Worm (Caenorhabditis elegans) whole organism, L4 larva: ENCODE results near the gene fut-3.
"Not testable (repeated sequence)": the region's sequence is repeated elsewhere in the genome, so short reads cannot be mapped to it uniquely, and the experiment has no call there.

Experiments
- F10B5.3 ChIP-seq: sonication (generic microtip); optimal IDR thresholded peaks from 2 replicates; lab custom pipeline; 2016; ENCODE audit warnings: mild to moderate bottlenecking, missing genetic modification characterization, missing compliant biosample characterization
- F26F4.8 ChIP-seq: fragments of 200-800 bp; sonication (Bioruptor generic); conservative IDR thresholded peaks from 2 replicates; pipeline ENCODE4 v1.3.6; 2022; ENCODE audit warnings: missing genetic modification characterization, missing compliant biosample characterization
- R02D3.7 ChIP-seq: fragments of 150-350 bp; sonication (generic microtip); optimal IDR thresholded peaks from 3 replicates; lab custom pipeline; 2014; ENCODE audit warnings: missing biosample characterization, missing genetic modification characterization
- T20F7.1 ChIP-seq: fragments of 200-800 bp; sonication (Bioruptor generic); optimal IDR thresholded peaks from 2 replicates; lab custom pipeline; 2018; ENCODE audit warnings: mild to moderate bottlenecking, missing genetic modification characterization, missing compliant biosample characterization
- Y105C5A.15 ChIP-seq: fragments of 200-800 bp; sonication (Bioruptor generic); IDR thresholded peaks from 2 replicates; pipeline ENCODE4 v1.3.6; 2022; ENCODE audit warnings: missing genetic modification characterization, missing compliant biosample characterization
- Y48G9A.11 ChIP-seq: fragments of 200-800 bp; sonication (Bioruptor generic); IDR thresholded peaks from 2 replicates; pipeline ENCODE4 v1.3.6; 2022; ENCODE audit warnings: missing genetic modification reagents, missing genetic modification characterization, missing compliant biosample characterization
- ZK337.2 ChIP-seq: fragments of 200-800 bp; sonication (Bioruptor generic); IDR thresholded peaks from 2 replicates; pipeline ENCODE4 v1.3.6; 2022; ENCODE audit warnings: missing genetic modification reagents, missing genetic modification characterization, missing compliant biosample characterization
- aha-1 ChIP-seq: fragments of 150-350 bp; peaks from one replicate; lab custom pipeline; 2014; ENCODE audit warnings: missing biosample characterization, missing genetic modification characterization
- aly-2 ChIP-seq: sonication (generic microtip); optimal IDR thresholded peaks from 2 replicates; lab custom pipeline; 2018; ENCODE audit warnings: missing biosample characterization, missing genetic modification characterization
- arid-1 ChIP-seq: fragments of 200-800 bp; sonication (Bioruptor generic); conservative IDR thresholded peaks from 2 replicates; pipeline ENCODE4 v1.3.6; 2022; ENCODE audit warnings: missing genetic modification reagents, missing genetic modification characterization, missing compliant biosample characterization
- ceh-62 ChIP-seq: sonication (generic microtip); optimal IDR thresholded peaks from 2 replicates; lab custom pipeline; 2017; ENCODE audit warnings: missing biosample characterization, missing genetic modification characterization
- ceh-82 ChIP-seq: sonication (generic microtip); optimal IDR thresholded peaks from 2 replicates; lab custom pipeline; 2017; ENCODE audit warnings: missing biosample characterization, missing genetic modification characterization
- daf-16 ChIP-seq, 3 experiments: sonication (generic microtip); optimal IDR thresholded peaks; 2 replicates each; lab custom pipeline; 2016 to 2017; ENCODE audit warnings: missing genetic modification characterization in 3 of 3, missing genetic modification reagents in 3 of 3, mild to moderate bottlenecking in 2 of 3, missing compliant biosample characterization in 2 of 3, missing biosample characterization in 1 of 3, moderate library complexity in 1 of 3
- daf-8 ChIP-seq: fragments of 200-800 bp; sonication (Bioruptor generic); IDR thresholded peaks from 2 replicates; pipeline ENCODE4 v1.3.6; 2022; ENCODE audit warnings: missing genetic modification characterization, missing compliant biosample characterization
- dmd-9 ChIP-seq: fragments of 200-800 bp; sonication (Bioruptor generic); IDR thresholded peaks from 2 replicates; pipeline ENCODE4 v1.3.6; 2022; ENCODE audit warnings: missing genetic modification reagents, missing genetic modification characterization, missing compliant biosample characterization
- duxl-1 ChIP-seq: sonication (generic microtip); optimal IDR thresholded peaks from 2 replicates; lab custom pipeline; 2016; ENCODE audit warnings: mild to moderate bottlenecking, missing genetic modification characterization, moderate library complexity, missing compliant biosample characterization; ENCODE audit not compliant: poor library complexity
- egl-27 ChIP-seq: sonication (generic microtip); optimal IDR thresholded peaks from 3 replicates; lab custom pipeline; 2017; ENCODE audit warnings: missing biosample characterization, missing genetic modification reagents, missing genetic modification characterization
- fos-1 ChIP-seq: fragments of 150-350 bp; optimal IDR thresholded peaks from 2 replicates; lab custom pipeline; 2014; ENCODE audit warnings: missing biosample characterization, missing genetic modification characterization
- hlh-30 ChIP-seq: sonication (generic microtip); optimal IDR thresholded peaks from 2 replicates; lab custom pipeline; 2017; ENCODE audit warnings: antibody characterized with exemption, mild to moderate bottlenecking, missing genetic modification characterization, missing compliant biosample characterization; ENCODE audit not compliant: insufficient read depth
- hmg-1.1 ChIP-seq: fragments of 200-800 bp; sonication (Bioruptor generic); IDR thresholded peaks from 2 replicates; pipeline ENCODE4 v1.3.6; 2022; ENCODE audit warnings: missing genetic modification reagents, missing genetic modification characterization, missing compliant biosample characterization
- jun-1 ChIP-seq: fragments of 150-350 bp; optimal IDR thresholded peaks from 2 replicates; lab custom pipeline; 2014; ENCODE audit warnings: missing biosample characterization, missing genetic modification reagents, missing genetic modification characterization
- lim-7 ChIP-seq: fragments of 200-800 bp; sonication (Bioruptor generic); IDR thresholded peaks from 2 replicates; pipeline ENCODE4 v1.3.6; 2022; ENCODE audit warnings: missing genetic modification characterization, missing compliant biosample characterization
- lin-39 ChIP-seq: fragments of 150-350 bp; optimal IDR thresholded peaks from 2 replicates; lab custom pipeline; 2014; ENCODE audit warnings: missing biosample characterization, missing genetic modification reagents, missing genetic modification characterization
- madf-5 ChIP-seq, 2 experiments: fragments of 200-800 bp; sonication (Bioruptor generic); IDR thresholded peaks; 2 replicates each; pipeline ENCODE4 v1.3.6; 2022; ENCODE audit warnings: missing compliant biosample characterization in 2 of 2, missing genetic modification characterization in 2 of 2
- mdt-29 ChIP-seq: fragments of 200-800 bp; sonication (Bioruptor generic); IDR thresholded peaks from 2 replicates; pipeline ENCODE4 v1.3.6; 2022; ENCODE audit warnings: missing genetic modification reagents, missing genetic modification characterization, missing compliant biosample characterization
- nhr-102 ChIP-seq: sonication (generic microtip); optimal IDR thresholded peaks from 2 replicates; lab custom pipeline; 2016; ENCODE audit warnings: mild to moderate bottlenecking, missing genetic modification characterization, moderate library complexity, missing compliant biosample characterization
- nhr-77 ChIP-seq: fragments of 150-350 bp; optimal IDR thresholded peaks from 2 replicates; lab custom pipeline; 2014; ENCODE audit warnings: missing biosample characterization, missing genetic modification characterization
- php-3 ChIP-seq: fragments of 200-800 bp; sonication (Bioruptor generic); IDR thresholded peaks from 2 replicates; pipeline ENCODE4 v1.3.6; 2022; ENCODE audit warnings: missing genetic modification reagents, missing genetic modification characterization, missing compliant biosample characterization
- sdz-12 ChIP-seq: fragments of 200-800 bp; sonication (Bioruptor generic); optimal IDR thresholded peaks from 2 replicates; lab custom pipeline; 2018; ENCODE audit warnings: mild to moderate bottlenecking, missing genetic modification characterization, missing compliant biosample characterization
- spr-1 ChIP-seq: sonication (generic microtip); optimal IDR thresholded peaks from 2 replicates; lab custom pipeline; 2016; ENCODE audit warnings: mild to moderate bottlenecking, missing genetic modification characterization, missing compliant biosample characterization
- spr-3 ChIP-seq: fragments of 200-800 bp; sonication (Bioruptor generic); optimal IDR thresholded peaks from 2 replicates; lab custom pipeline; 2018; ENCODE audit warnings: mild to moderate bottlenecking, missing genetic modification characterization, missing compliant biosample characterization
- unc-130 ChIP-seq: sonication (generic microtip); optimal IDR thresholded peaks from 2 replicates; lab custom pipeline; 2016; ENCODE audit warnings: missing genetic modification reagents, missing genetic modification characterization, missing compliant biosample characterization
- vab-7 ChIP-seq: fragments of 200-800 bp; sonication (Bioruptor generic); IDR thresholded peaks from 2 replicates; pipeline ENCODE4 v1.3.6; 2022; ENCODE audit warnings: missing genetic modification reagents, missing genetic modification characterization, missing compliant biosample characterization
- ztf-11 ChIP-seq: fragments of 150-350 bp; optimal IDR thresholded peaks from 2 replicates; lab custom pipeline; 2014; ENCODE audit warnings: missing biosample characterization, missing genetic modification characterization

The fut-3 gene

DNA sequence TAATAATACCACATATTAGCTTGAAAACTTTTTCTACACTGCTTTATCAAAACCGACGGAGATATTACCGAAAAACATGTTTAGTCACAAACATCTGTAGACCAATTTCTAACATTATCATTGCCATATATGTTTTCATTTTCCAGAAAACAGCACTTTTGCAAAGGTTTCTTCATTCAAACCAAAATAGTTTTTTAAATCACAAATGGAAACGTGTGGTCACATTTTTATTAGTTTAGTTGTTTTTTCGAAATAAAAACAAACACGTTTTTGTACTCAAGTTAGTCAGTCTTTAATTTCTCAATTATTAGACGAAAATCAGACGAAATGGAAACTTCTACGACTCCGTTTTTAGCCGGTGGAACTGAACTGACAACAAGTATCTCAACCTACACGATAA lies 21.5 kb downstream of the fut-3 start, which contains the start of gene F59E12.3:
Gene F59E12.3, plus strand, starts transcription at position 301 of the 400 bp plus-strand sequence.
- TF ChIP-seq fos-1 (tag; lab: Kevin White, UChicago) (no peak), php-3 (GFP tag; lab: Robert Waterston, UW) (no peak), spr-1 (no peak), ceh-62 (tag; lab: Kevin White, UChicago) (no peak), F26F4.8 (GFP tag; lab: Robert Waterston, UW) (no peak), aha-1 (tag; lab: Kevin White, UChicago) (no peak), duxl-1 (tag; lab: Kevin White, UChicago) (no peak), ceh-82 (no peak), madf-5 (GFP tag; IDR thresholded peaks at IDR 0.05; lab: Robert Waterston, UW) (no peak), jun-1 (tag; lab: Kevin White, UChicago) (no peak), ztf-11 (tag; lab: Kevin White, UChicago) (no peak)

DNA sequence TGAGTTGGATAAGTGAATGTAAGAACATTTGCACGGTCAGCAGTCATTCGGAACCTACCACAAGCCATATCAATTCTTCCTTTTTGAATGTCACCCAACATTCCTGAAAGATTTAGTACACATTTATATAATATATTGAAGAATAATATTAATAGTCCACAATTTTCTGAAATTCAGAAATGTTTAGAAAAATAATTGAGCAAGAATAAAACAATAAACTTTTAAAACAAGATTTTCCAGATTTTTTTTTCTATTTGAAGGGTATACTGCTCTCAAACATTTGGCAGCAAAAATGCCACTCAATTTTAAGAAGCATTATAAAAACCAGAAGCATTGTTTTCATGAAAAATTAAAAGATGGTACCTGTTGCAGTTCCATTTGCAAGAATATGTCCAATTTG lies 22.7 kb downstream of the fut-3 start, which contains the start of gene F59E12.8:
Gene F59E12.8, minus strand, starts transcription at position 101 of the 400 bp plus-strand sequence.
- TF ChIP-seq R02D3.7 (no peak), aly-2 (no peak), dmd-9 (GFP tag; lab: Robert Waterston, UW) (no peak), lin-39 (tag; lab: Kevin White, UChicago) (no peak), lim-7 (GFP tag; lab: Robert Waterston, UW) (no peak), unc-130 (GFP tag; lab: Kevin White, UChicago) (no peak), daf-16 (GFP tag; optimal IDR thresholded peaks at IDR 0.05; lab: Kevin White, UChicago) (no peak), daf-16 (tag; optimal IDR thresholded peaks at IDR 0.05; lab: Kevin White, UChicago) (no peak), hlh-30 (no peak), nhr-102 (tag; lab: Kevin White, UChicago) (no peak), egl-27 (tag; lab: Kevin White, UChicago) (no peak)

DNA sequence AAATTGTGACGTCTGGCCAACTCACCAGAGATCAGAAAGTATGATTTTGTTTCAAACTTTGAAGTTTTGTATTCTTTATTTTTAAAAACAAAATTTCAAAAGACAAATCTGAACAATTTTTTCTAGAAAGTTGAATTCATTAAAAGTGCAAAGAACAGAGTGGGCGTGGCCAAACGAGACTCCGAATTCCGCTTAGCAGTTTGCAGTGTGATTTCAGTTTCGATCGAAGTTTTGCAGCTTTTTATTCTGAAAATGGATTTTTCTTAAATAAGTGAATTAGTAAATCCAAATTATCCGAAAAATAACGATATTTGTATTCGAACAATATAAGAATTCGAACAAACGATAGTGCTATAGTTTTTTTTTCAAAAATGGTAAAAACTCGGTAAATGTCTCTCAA lies 26.1 kb downstream of the fut-3 start:
- TF ChIP-seq mdt-29 (GFP tag; lab: Robert Waterston, UW), result no peak
- TF ChIP-seq arid-1, result no peak
- no peak for TF ChIP-seq sdz-12 (GFP tag; lab: Kevin White, UChicago)
- peak; percentile 84 for TF ChIP-seq Y48G9A.11 (GFP tag; lab: Robert Waterston, UW)
- no peak for TF ChIP-seq vab-7
- peak; percentile 96 for TF ChIP-seq spr-3 (GFP tag; lab: Kevin White, UChicago)
- TF ChIP-seq nhr-77 (tag; lab: Kevin White, UChicago), result peak; percentile 21
- TF ChIP-seq T20F7.1 (GFP tag; lab: Kevin White, UChicago), result peak; percentile 92
- peak; percentile 43; the same call in 1 of the 2 replicates for TF ChIP-seq hmg-1.1 (GFP tag; lab: Robert Waterston, UW)
- no peak for TF ChIP-seq ZK337.2 (GFP tag; lab: Robert Waterston, UW)
- TF ChIP-seq aha-1 (tag; lab: Kevin White, UChicago), result peak; percentile 87
- no peak for TF ChIP-seq egl-27 (tag; lab: Kevin White, UChicago)
- peak; percentile 95 for TF ChIP-seq spr-1

DNA sequence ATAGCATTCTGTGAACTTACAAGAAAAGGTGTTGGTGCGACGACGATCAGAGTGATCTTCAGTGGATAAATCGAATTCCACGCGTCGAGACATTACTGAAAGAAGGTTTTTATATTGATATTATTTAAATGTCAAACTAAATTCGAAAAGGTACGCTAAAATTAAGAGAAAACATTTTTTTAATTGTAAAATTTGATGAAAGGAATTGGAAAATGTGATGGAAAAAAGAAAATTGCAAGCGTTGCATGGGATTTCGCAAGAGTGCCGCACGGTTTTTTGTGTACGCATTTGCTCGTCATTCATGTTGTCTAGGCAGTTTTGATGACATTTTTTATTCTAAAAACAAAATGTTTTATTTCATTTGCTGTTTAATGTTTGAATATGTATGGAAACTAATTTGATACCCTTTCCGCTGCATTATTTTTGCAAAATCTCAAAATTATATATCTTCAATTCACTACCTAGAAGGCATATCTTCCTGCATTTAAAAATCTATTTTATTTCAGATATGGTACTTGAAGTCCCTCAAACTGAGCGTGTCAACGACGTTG lies 28.6 kb downstream of the fut-3 start, which contains the start of the genes F59E12.6 and npl-4.1:
Gene F59E12.6, minus strand, starts transcription at position 101 of the 551 bp plus-strand sequence.
Gene npl-4.1, plus strand, starts transcription at position 501 of the 551 bp plus-strand sequence.
- not testable (repeated sequence) for TF ChIP-seq F10B5.3; Y105C5A.15; daf-8 (GFP tag; lab: Robert Waterston, UW)
